Fruit fly (Drosophila melanogaster): ENCODE measurements around the gene Cpr67Fa2.

The Cpr67Fa2 gene

DNA sequence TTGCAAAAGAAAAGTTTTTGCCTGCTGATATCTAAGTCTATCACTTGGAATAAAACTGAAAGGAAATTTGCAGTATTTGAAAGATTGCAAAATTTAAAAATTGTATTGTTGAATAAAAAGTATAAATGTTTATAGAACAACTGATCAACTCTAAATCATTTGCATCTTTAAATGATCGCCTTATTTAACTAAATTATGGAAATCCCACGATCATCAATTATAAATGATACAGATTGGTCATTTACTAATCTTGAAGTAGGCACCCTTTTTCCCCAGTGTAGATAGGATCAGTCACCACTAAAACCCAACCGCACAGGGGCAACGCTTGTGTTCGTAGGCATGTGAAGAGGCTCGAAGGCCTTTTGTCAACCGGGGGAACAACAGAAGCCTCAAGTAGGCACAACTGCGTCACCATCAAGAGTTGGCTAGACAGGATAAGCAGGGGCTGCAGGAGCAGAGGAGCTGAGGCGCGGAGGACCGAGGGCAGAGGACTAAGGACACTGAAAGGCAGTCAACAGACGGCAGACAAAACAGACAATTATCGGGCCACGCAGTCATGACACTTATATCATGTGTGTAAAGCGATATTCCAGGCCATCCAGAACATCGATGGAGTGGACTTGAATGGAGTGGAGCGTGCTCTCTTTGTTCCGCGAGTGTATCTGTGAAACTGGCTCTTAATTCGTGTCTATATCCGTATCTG lies 43.6 kb upstream of the Cpr67Fa2 start (continued):
- TF ChIP-seq Hr39 (GFP tag; optimal IDR thresholded peaks at IDR 0.05) (no peak), achi (GFP tag; optimal IDR thresholded peaks at IDR 0.05) (peak; percentile 30), spab (GFP tag; optimal IDR thresholded peaks at IDR 0.05) (peak; percentile 54), CG11294 (GFP tag; IDR thresholded peaks at IDR 0.05) (no peak), Eip75B (GFP tag; optimal IDR thresholded peaks at IDR 0.05) (no peak), CG6792 (GFP tag; optimal IDR thresholded peaks at IDR 0.05) (no peak), CG8632 (GFP tag; optimal IDR thresholded peaks at IDR 0.05) (peak; percentile 37), Ets21C (GFP tag; optimal IDR thresholded peaks at IDR 0.05) (no peak), acj6 (GFP tag; optimal IDR thresholded peaks at IDR 0.05) (peak; percentile 20), CG15336 (GFP tag; IDR thresholded peaks at IDR 0.05) (no peak), CG31627 (GFP tag; optimal IDR thresholded peaks at IDR 0.05) (peak; percentile 12), Blimp-1 (GFP tag; optimal IDR thresholded peaks at IDR 0.05) (no peak)

- TF ChIP-seq svp (GFP tag) (peak; percentile 46), dsx (GFP tag; optimal IDR thresholded peaks at IDR 0.05; ENCODE audit: poor library complexity, severe bottlenecking) (peak; percentile 5), CG11762 (GFP tag; optimal IDR thresholded peaks at IDR 0.05; ENCODE audit: insufficient read depth) (no peak), OdsH (GFP tag; optimal IDR thresholded peaks at IDR 0.05) (no peak), Eip93F (GFP tag; optimal IDR thresholded peaks at IDR 0.05) (no peak), CG6163 (GFP tag; IDR thresholded peaks at IDR 0.05) (0 out of 3 replicates have a peak, but pooled peaks have one; percentile 16), Eip78C (GFP tag) (peak; percentile 15)
Measured at dm6 chr3L:10848712-10849377, 42.7 kb upstream of the Cpr67Fa2 start.

DNA sequence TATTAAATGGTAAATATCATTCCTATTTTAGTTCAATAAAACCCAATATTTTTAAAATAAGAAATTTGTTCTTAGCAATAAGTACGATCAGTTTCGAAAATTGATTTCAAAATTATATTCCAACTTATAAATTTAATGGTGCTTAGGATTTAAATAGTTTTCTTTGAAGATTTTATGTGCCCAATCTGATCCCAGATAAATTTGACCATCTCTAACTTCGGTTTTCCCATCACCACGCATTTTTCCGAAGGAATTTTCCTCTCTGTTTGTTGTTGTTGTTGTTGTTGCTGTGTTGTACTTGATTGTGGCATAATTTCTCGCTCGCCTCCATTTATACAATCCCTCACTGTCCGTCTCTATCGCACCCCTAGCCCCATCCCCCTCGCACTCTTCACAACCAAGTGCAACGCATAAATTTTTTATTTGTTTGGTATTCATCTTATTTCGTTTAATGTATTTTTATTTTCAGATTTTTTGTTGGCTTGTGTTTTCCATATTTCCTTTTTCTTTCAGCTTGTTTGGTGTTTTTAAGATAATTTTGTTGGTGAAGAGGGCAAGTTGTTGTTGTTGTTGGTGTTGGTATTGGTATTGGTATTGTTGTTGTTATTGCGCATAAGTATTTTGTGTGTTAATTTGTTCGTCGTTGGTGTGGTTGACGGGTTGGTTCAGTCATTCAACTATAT lies 41.8 kb upstream of the Cpr67Fa2 start:
- TF ChIP-seq CG11762 (GFP tag; optimal IDR thresholded peaks at IDR 0.05; ENCODE audit: insufficient read depth) (no peak), Ets96B (tag; optimal IDR thresholded peaks at IDR 0.05) (no peak), cyc (GFP tag; optimal IDR thresholded peaks at IDR 0.05) (no peak), Sox15 (GFP tag; optimal IDR thresholded peaks at IDR 0.05) (no peak), CG32006 (GFP tag; optimal IDR thresholded peaks at IDR 0.05) (peak; percentile 6), dac (GFP tag; optimal IDR thresholded peaks at IDR 0.05) (no peak), vri (GFP tag; optimal IDR thresholded peaks at IDR 0.05) (no peak), CG10631 (GFP tag; optimal IDR thresholded peaks at IDR 0.05) (no peak), CG34406 (GFP tag; optimal IDR thresholded peaks at IDR 0.05) (no peak), ss (GFP tag; optimal IDR thresholded peaks at IDR 0.05) (no peak), CG15336 (GFP tag; IDR thresholded peaks at IDR 0.05) (no peak), Eip75B (GFP tag; optimal IDR thresholded peaks at IDR 0.05) (no peak), fd85E (GFP tag; optimal IDR thresholded peaks at IDR 0.05) (no peak), lz (GFP tag; optimal IDR thresholded peaks at IDR 0.05) (no peak), CG4318 (GFP tag; optimal IDR thresholded peaks at IDR 0.05) (no peak), CG11294 (GFP tag; IDR thresholded peaks at IDR 0.05) (no peak), spab (GFP tag; optimal IDR thresholded peaks at IDR 0.05) (no peak), Met (GFP tag; optimal IDR thresholded peaks at IDR 0.05) (no peak), dsx (GFP tag; optimal IDR thresholded peaks at IDR 0.05; ENCODE audit: poor library complexity, severe bottlenecking) (peak; percentile 0), Smox (GFP tag; optimal IDR thresholded peaks at IDR 0.05) (no peak), CG9139 (GFP tag; optimal IDR thresholded peaks at IDR 0.05) (no peak), CG6808 (GFP tag; optimal IDR thresholded peaks at IDR 0.05) (no peak), CG6792 (GFP tag; optimal IDR thresholded peaks at IDR 0.05) (no peak), salr (GFP tag; optimal IDR thresholded peaks at IDR 0.05) (peak in 1 of 2 experiments; percentile 4), CG8632 (GFP tag; optimal IDR thresholded peaks at IDR 0.05) (no peak), CG3919 (GFP tag; optimal IDR thresholded peaks at IDR 0.05) (no peak), CG16779 (tag; optimal IDR thresholded peaks at IDR 0.05) (no peak), achi (GFP tag; optimal IDR thresholded peaks at IDR 0.05) (no peak), Hr4 (GFP tag; optimal IDR thresholded peaks at IDR 0.05) (peak; percentile 7), CG10669 (GFP tag; optimal IDR thresholded peaks at IDR 0.05) (no peak), CG8319 (GFP tag; optimal IDR thresholded peaks at IDR 0.05) (no peak), topi (GFP tag; optimal IDR thresholded peaks at IDR 0.05) (no peak), CG8119 (GFP tag; IDR thresholded peaks at IDR 0.05) (no peak), Gug (GFP tag; IDR thresholded peaks at IDR 0.05) (no peak)

Data from whole organism, prepupa.